Worm (Caenorhabditis elegans) whole organism, L4 larva: ENCODE measurements around the gene txdc-17.

Source experiments
- dve-1 ChIP-seq: sonication (generic microtip); optimal IDR thresholded peaks from 2 replicates; lab custom pipeline; 2017; ENCODE audit warnings: antibody characterized with exemption, mild to moderate bottlenecking, missing genetic modification characterization, missing compliant biosample characterization; ENCODE audit not compliant: insufficient read depth
- lin-39 ChIP-seq: fragments of 150-350 bp; optimal IDR thresholded peaks from 2 replicates; lab custom pipeline; 2014; ENCODE audit warnings: missing biosample characterization, missing genetic modification reagents, missing genetic modification characterization
- mdl-1 ChIP-seq, 2 experiments: fragments of 150-350 bp in 1 of 2; sonication (generic microtip) in 1 of 2; optimal IDR thresholded peaks; 2 replicates each; lab custom pipeline; 2014 to 2017; ENCODE audit warnings: missing biosample characterization in 2 of 2, missing genetic modification characterization in 2 of 2
- nhr-48 ChIP-seq: sonication (generic microtip); optimal IDR thresholded peaks from 2 replicates; lab custom pipeline; 2016; ENCODE audit warnings: mild to moderate bottlenecking, missing genetic modification characterization, missing compliant biosample characterization
- pha-4 ChIP-seq, 2 experiments: fragments of 150-350 bp in 1 of 2; fragments of 200-800 bp in 1 of 2; sonication (Bioruptor generic) in 1 of 2; IDR thresholded peaks in 1 of 2; optimal IDR thresholded peaks in 1 of 2; 2 replicates each; pipeline versions ENCODE4 v1.3.6 to Lab custom; 2014 to 2022; ENCODE audit warnings: missing genetic modification characterization in 2 of 2, missing genetic modification reagents in 2 of 2, missing biosample characterization in 1 of 2, missing compliant biosample characterization in 1 of 2
- rbr-2 ChIP-seq: sonication (generic microtip); optimal IDR thresholded peaks from 2 replicates; lab custom pipeline; 2016; ENCODE audit warnings: missing genotype, missing genetic modification characterization, missing compliant biosample characterization
- unc-62 ChIP-seq, 3 experiments: fragments of 150-350 bp in 1 of 3; sonication (generic microtip); optimal IDR thresholded peaks in 2 of 3; peaks in 1 of 3; 1 replicate in 1 of 3; 2 replicates in 2 of 3; lab custom pipeline; 2014 to 2017; ENCODE audit warnings: missing biosample characterization in 3 of 3, missing genetic modification characterization in 3 of 3, missing genetic modification reagents in 3 of 3, missing genotype in 1 of 3
- ztf-7 ChIP-seq: fragments of 150-350 bp; optimal IDR thresholded peaks from 2 replicates; lab custom pipeline; 2014; ENCODE audit warnings: missing biosample characterization, missing genetic modification characterization

DNA sequence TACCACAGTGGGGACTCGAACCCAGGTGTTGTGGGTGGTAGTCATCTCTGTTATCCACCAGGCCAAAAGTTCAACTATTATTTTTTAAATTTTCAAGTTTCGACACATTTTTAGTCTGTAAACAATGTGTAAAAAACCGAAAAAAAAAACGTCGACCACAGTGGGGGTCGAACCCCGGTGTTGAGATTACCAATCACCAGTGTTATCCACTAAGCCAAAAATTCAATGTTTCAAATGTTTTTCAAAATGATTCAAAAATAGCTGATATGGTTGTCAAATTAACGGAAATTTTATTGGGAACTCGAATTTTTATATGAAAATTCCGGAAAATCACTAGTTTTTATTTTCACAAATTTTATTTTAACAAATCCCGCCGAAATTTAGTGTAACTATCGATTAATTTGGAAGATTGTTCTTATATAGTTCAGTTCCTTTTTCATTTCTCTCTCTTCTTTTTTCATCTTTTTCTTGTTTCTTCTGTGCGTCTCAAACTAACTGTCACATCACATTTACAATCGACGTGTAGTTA lies 38.7 kb downstream of the txdc-17 start:
- TF ChIP-seq nhr-48 (tag; lab: Kevin White, UChicago): no peak
- TF ChIP-seq mdl-1 (tag; optimal IDR thresholded peaks at IDR 0.05; lab: Kevin White, UChicago): no peak
- no peak for TF ChIP-seq unc-62 (GFP tag; optimal IDR thresholded peaks at IDR 0.05 in 1 of 2; lab: Kevin White, UChicago)
- no peak for TF ChIP-seq unc-62 (tag; optimal IDR thresholded peaks at IDR 0.05; lab: Kevin White, UChicago)
- TF ChIP-seq lin-39 (tag; lab: Kevin White, UChicago): no peak
- no peak for TF ChIP-seq ztf-7
- TF ChIP-seq pha-4 (GFP tag; IDR thresholded peaks at IDR 0.05; lab: Robert Waterston, UW): no peak
- no peak for TF ChIP-seq pha-4 (tag; optimal IDR thresholded peaks at IDR 0.05; lab: Kevin White, UChicago)
- TF ChIP-seq rbr-2: no peak
- no peak for TF ChIP-seq dve-1 (tag; lab: Kevin White, UChicago)
